ENCODE assay signal across 5 fruit fly cellular contexts in genomic region chr3L:13412200-13412885, dm6.
A peak's percentile ranks its signal among the peaks of the same experiment; 100 is the strongest.
TF ChIP-seq lines count a peak whose summit lies in the region.

Gene CG10222 (minus strand): TSS chr3L:13412453.
Gene flr (plus strand): TSS chr3L:13412843.

- no peak for TF ChIP-seq CTCF in whole organism, embryonic (GFP tag; optimal IDR thresholded peaks at IDR 0.05; lab: Kevin White, UChicago)

TF ChIP-seq in whole organism, adult, 20 proteins besides CTCF, POLR2A, EP300 and RAD21:
- TF ChIP-seq toe (GFP tag; optimal IDR thresholded peaks at IDR 0.05; lab: Kevin White, UChicago) (peak; percentile 43), Crg-1 (GFP tag; optimal IDR thresholded peaks at IDR 0.05; lab: Kevin White, UChicago) (peak; percentile 1), CG11617 (GFP tag; optimal IDR thresholded peaks at IDR 0.05; lab: Kevin White, UChicago) (peak; percentile 41), CG5204 (GFP tag; optimal IDR thresholded peaks at IDR 0.05; lab: Kevin White, UChicago) (peak; percentile 38), Mnt (GFP tag; optimal IDR thresholded peaks at IDR 0.05; lab: Kevin White, UChicago) (peak; percentile 4), CG33017 (tag; optimal IDR thresholded peaks at IDR 0.05; lab: Kevin White, UChicago) (no peak), CG14711 (tag; optimal IDR thresholded peaks at IDR 0.05; lab: Kevin White, UChicago) (peak; percentile 12), CG7045 (GFP tag; optimal IDR thresholded peaks at IDR 0.05; lab: Kevin White, UChicago) (peak; percentile 26), pad (GFP tag; optimal IDR thresholded peaks at IDR 0.05; lab: Kevin White, UChicago) (peak; percentile 37), tj (GFP tag; optimal IDR thresholded peaks at IDR 0.05; lab: Kevin White, UChicago) (no peak), CG7101 (tag; optimal IDR thresholded peaks at IDR 0.05; lab: Kevin White, UChicago) (peak; percentile 7), kay (GFP tag; lab: Kevin White, UChicago; ENCODE audit: borderline replicate concordance) (peak; percentile 71), CG12768 (GFP tag; optimal IDR thresholded peaks at IDR 0.05; lab: Kevin White, UChicago) (no peak)

TF ChIP-seq in whole organism, embryonic, 481 proteins besides CTCF, POLR2A, EP300 and RAD21 (continues in another document):
- TF ChIP-seq dmrt99B (tag; optimal IDR thresholded peaks at IDR 0.05; lab: Kevin White, UChicago) (no peak), CG1602 (GFP tag; optimal IDR thresholded peaks at IDR 0.05; lab: Kevin White, UChicago) (no peak), CG10959 (GFP tag; IDR thresholded peaks at IDR 0.05; lab: Robert Waterston, UW) (no peak), Sox100B (GFP tag; optimal IDR thresholded peaks at IDR 0.05; lab: Kevin White, UChicago) (no peak), CG6175 (GFP tag; IDR thresholded peaks at IDR 0.05; lab: Robert Waterston, UW) (no peak), Side (GFP tag; optimal IDR thresholded peaks at IDR 0.05; lab: Kevin White, UChicago) (no peak), HmgZ (tag; optimal IDR thresholded peaks at IDR 0.05; lab: Kevin White, UChicago) (no peak), btn (GFP tag; optimal IDR thresholded peaks at IDR 0.05; lab: Kevin White, UChicago) (no peak), rib (GFP tag; IDR thresholded peaks at IDR 0.05; lab: Robert Waterston, UW) (no peak), zfh1 (GFP tag; IDR thresholded peaks at IDR 0.05; lab: Robert Waterston, UW) (no peak), al (GFP tag; IDR thresholded peaks at IDR 0.05; lab: Robert Waterston, UW) (no peak), zfh2 (GFP tag; optimal IDR thresholded peaks at IDR 0.05; lab: Kevin White, UChicago) (no peak), CG8924 (tag; optimal IDR thresholded peaks at IDR 0.05; lab: Kevin White, UChicago) (no peak), Ravus (GFP tag; IDR thresholded peaks at IDR 0.05; lab: Robert Waterston, UW) (no peak), mirr (GFP tag; optimal IDR thresholded peaks at IDR 0.05; lab: Kevin White, UChicago) (no peak), CG14014 (GFP tag; IDR thresholded peaks at IDR 0.05; lab: Robert Waterston, UW) (no peak), tx (GFP tag; optimal IDR thresholded peaks at IDR 0.05; lab: Kevin White, UChicago) (no peak), CG4854 (GFP tag; optimal IDR thresholded peaks at IDR 0.05; lab: Kevin White, UChicago) (no peak), HLH3B (GFP tag; IDR thresholded peaks at IDR 0.05; lab: Robert Waterston, UW) (no peak), MESR4 (GFP tag; optimal IDR thresholded peaks at IDR 0.05; lab: Kevin White, UChicago) (no peak), exex (tag; optimal IDR thresholded peaks at IDR 0.05; lab: Kevin White, UChicago) (no peak), CG5245 (GFP tag; optimal IDR thresholded peaks at IDR 0.05; lab: Kevin White, UChicago) (no peak)

TF ChIP-seq in whole organism, prepupa, 60 proteins besides CTCF, POLR2A, EP300 and RAD21 (continues in another document):
- 0 out of 3 replicates have a peak, but pooled peaks have one; percentile 15 for TF ChIP-seq eg (GFP tag; IDR thresholded peaks at IDR 0.05; lab: Robert Waterston, UW)
- TF ChIP-seq Hr4 (GFP tag; optimal IDR thresholded peaks at IDR 0.05; lab: Kevin White, UChicago), result no peak
- peak; percentile 41 for TF ChIP-seq svp (GFP tag; lab: Kevin White, UChicago)
- no peak for TF ChIP-seq fd85E (GFP tag; optimal IDR thresholded peaks at IDR 0.05; lab: Kevin White, UChicago)
- TF ChIP-seq lz (GFP tag; optimal IDR thresholded peaks at IDR 0.05; lab: Kevin White, UChicago), result peak; percentile 22
- peak; percentile 29 for TF ChIP-seq cyc (GFP tag; optimal IDR thresholded peaks at IDR 0.05; lab: Kevin White, UChicago)
- TF ChIP-seq Blimp-1 (GFP tag; optimal IDR thresholded peaks at IDR 0.05; lab: Kevin White, UChicago), result no peak
- TF ChIP-seq CG8119 (GFP tag; IDR thresholded peaks at IDR 0.05; lab: Robert Waterston, UW), result no peak
- no peak for TF ChIP-seq salr (GFP tag; optimal IDR thresholded peaks at IDR 0.05; lab: Kevin White, UChicago)
- peak; percentile 7 for TF ChIP-seq Hr39 (GFP tag; optimal IDR thresholded peaks at IDR 0.05; lab: Kevin White, UChicago)
- TF ChIP-seq CG15336 (GFP tag; IDR thresholded peaks at IDR 0.05; lab: Robert Waterston, UW), result no peak
- no peak for TF ChIP-seq CG9139 (GFP tag; optimal IDR thresholded peaks at IDR 0.05; lab: Kevin White, UChicago)
- TF ChIP-seq CG1621 (tag; optimal IDR thresholded peaks at IDR 0.05; lab: Kevin White, UChicago), result no peak
- TF ChIP-seq Sox14 (GFP tag; optimal IDR thresholded peaks at IDR 0.05; lab: Kevin White, UChicago), result peak; percentile 36
- peak; percentile 24 for TF ChIP-seq Met (GFP tag; optimal IDR thresholded peaks at IDR 0.05; lab: Kevin White, UChicago)
- TF ChIP-seq CG7368 (GFP tag; optimal IDR thresholded peaks at IDR 0.05; lab: Kevin White, UChicago), result peak; percentile 3
- no peak for TF ChIP-seq CG10669 (GFP tag; optimal IDR thresholded peaks at IDR 0.05; lab: Kevin White, UChicago)
- TF ChIP-seq Lpt (GFP tag; optimal IDR thresholded peaks at IDR 0.05; lab: Kevin White, UChicago), result peak; percentile 26
- no peak for TF ChIP-seq CG3032 (tag; optimal IDR thresholded peaks at IDR 0.05; lab: Kevin White, UChicago)
- TF ChIP-seq CG34406 (GFP tag; optimal IDR thresholded peaks at IDR 0.05; lab: Kevin White, UChicago), result peak; percentile 24
- no peak for TF ChIP-seq achi (GFP tag; optimal IDR thresholded peaks at IDR 0.05; lab: Kevin White, UChicago)

TF ChIP-seq in whole organism, pupa, 21 proteins besides CTCF, POLR2A, EP300 and RAD21:
- TF ChIP-seq CG15710 (tag; optimal IDR thresholded peaks at IDR 0.05; lab: Kevin White, UChicago), result peak; percentile 8
- peak; percentile 39 for TF ChIP-seq CG8159 (tag; optimal IDR thresholded peaks at IDR 0.05; lab: Kevin White, UChicago)
- TF ChIP-seq rn (GFP tag; IDR thresholded peaks at IDR 0.05; lab: Robert Waterston, UW), result no peak
- no peak for TF ChIP-seq Ets98B (GFP tag; IDR thresholded peaks at IDR 0.05; lab: Robert Waterston, UW)
- TF ChIP-seq CG12605 (GFP tag; IDR thresholded peaks at IDR 0.05; lab: Robert Waterston, UW), result no peak
- TF ChIP-seq CG32121 (GFP tag; IDR thresholded peaks at IDR 0.05; lab: Robert Waterston, UW), result peak; percentile 17; the same call in 1 of the 2 replicates
TF ChIP-seq in whole organism, pupa: peak in this region for 3.

TF ChIP-seq in whole organism, wandering third instar larva, 38 proteins besides CTCF, POLR2A, EP300 and RAD21:
- peak; percentile 25 for TF ChIP-seq ey (GFP tag; optimal IDR thresholded peaks at IDR 0.05; lab: Kevin White, UChicago)
- no peak for TF ChIP-seq sage (GFP tag; optimal IDR thresholded peaks at IDR 0.05; lab: Kevin White, UChicago)
- peak; percentile 41 for TF ChIP-seq rgr (GFP tag; optimal IDR thresholded peaks at IDR 0.05; lab: Kevin White, UChicago)
- TF ChIP-seq h (GFP tag; optimal IDR thresholded peaks at IDR 0.05; lab: Kevin White, UChicago), result peak; percentile 23
- TF ChIP-seq brk (GFP tag; optimal IDR thresholded peaks at IDR 0.05; lab: Kevin White, UChicago), result no peak
- TF ChIP-seq N (GFP tag; optimal IDR thresholded peaks at IDR 0.05; lab: Kevin White, UChicago), result no peak
- no peak for TF ChIP-seq CG9705 (GFP tag; optimal IDR thresholded peaks at IDR 0.05; lab: Kevin White, UChicago)
- TF ChIP-seq Hr78 (GFP tag; optimal IDR thresholded peaks at IDR 0.05; lab: Kevin White, UChicago), result no peak
- no peak for TF ChIP-seq woc (GFP tag; optimal IDR thresholded peaks at IDR 0.05; lab: Kevin White, UChicago)
- peak; percentile 4 for TF ChIP-seq fru (GFP tag; optimal IDR thresholded peaks at IDR 0.05; lab: Kevin White, UChicago)
- TF ChIP-seq Hnf4 (GFP tag; optimal IDR thresholded peaks at IDR 0.05; lab: Kevin White, UChicago), result no peak
- TF ChIP-seq Abd-B (GFP tag; optimal IDR thresholded peaks at IDR 0.05; lab: Kevin White, UChicago), result no peak
- TF ChIP-seq dl (GFP tag; optimal IDR thresholded peaks at IDR 0.05; lab: Kevin White, UChicago; ENCODE audit: insufficient read depth in 1 of 2, partially characterized antibody in 2 of 2), result no peak
- peak; percentile 25 for TF ChIP-seq psq (GFP tag; optimal IDR thresholded peaks at IDR 0.05; lab: Kevin White, UChicago)
- peak; percentile 31 for TF ChIP-seq HLH106 (tag; optimal IDR thresholded peaks at IDR 0.05; lab: Kevin White, UChicago)
- TF ChIP-seq pan (optimal IDR thresholded peaks at IDR 0.05; lab: Kevin White, UChicago), result no peak
- no peak for TF ChIP-seq Rel (GFP tag; optimal IDR thresholded peaks at IDR 0.05; lab: Kevin White, UChicago)
- TF ChIP-seq Rel (tag; optimal IDR thresholded peaks at IDR 0.05; lab: Kevin White, UChicago), result peak; percentile 78
- TF ChIP-seq OdsH (GFP tag; optimal IDR thresholded peaks at IDR 0.05; lab: Kevin White, UChicago), result peak; percentile 11
- TF ChIP-seq CG32264 (GFP tag; optimal IDR thresholded peaks at IDR 0.05; lab: Kevin White, UChicago), result no peak
- TF ChIP-seq jim (GFP tag; optimal IDR thresholded peaks at IDR 0.05; lab: Kevin White, UChicago), result no peak
